Worm (Caenorhabditis elegans): Measurements from ENCODE around the gene nhr-115.

DNA sequence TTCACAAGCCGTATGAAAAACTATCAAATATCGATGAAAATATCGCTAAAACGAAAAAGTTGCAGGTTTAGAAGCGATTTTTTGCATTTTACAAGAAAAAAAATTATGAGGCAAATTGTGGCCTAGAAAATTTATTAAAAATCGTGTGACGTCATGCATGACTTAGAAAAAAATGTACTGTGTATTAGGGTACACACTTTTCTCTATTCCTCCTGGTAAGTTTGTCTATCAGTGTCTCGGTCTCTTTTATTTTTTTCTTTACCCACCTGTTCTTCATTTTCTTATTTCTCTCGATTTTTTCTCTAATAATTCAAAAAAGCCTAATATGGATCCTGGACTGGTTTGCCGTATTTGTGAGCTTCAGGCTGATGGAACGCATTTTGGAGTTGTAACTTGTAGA lies 7.2 kb upstream of the nhr-115 start, which contains the start of gene nhr-227:
- TF ChIP-seq tab-1 (GFP tag; IDR thresholded peaks at IDR 0.05) (no peak), klf-2 (GFP tag; conservative IDR thresholded peaks at IDR 0.05) (no peak), med-1 (GFP tag; optimal IDR thresholded peaks at IDR 0.05; ENCODE audit: insufficient read depth) (no peak), ref-1 (GFP tag; conservative IDR thresholded peaks at IDR 0.05) (no peak)
